Worm (Caenorhabditis elegans): ENCODE measurements around the gene bbs-4.

- TF ChIP-seq ztf-29 (GFP tag; IDR thresholded peaks at IDR 0.05), result no peak
- TF ChIP-seq T22C8.4 (GFP tag; IDR thresholded peaks at IDR 0.05), result no peak
- no peak for TF ChIP-seq med-1 (GFP tag; optimal IDR thresholded peaks at IDR 0.05; ENCODE audit: insufficient read depth)
- no peak for TF ChIP-seq flt-1 (GFP tag; IDR thresholded peaks at IDR 0.05)
Observed at ce11 chrIII:9561158-9561557, 50.8 kb downstream of the bbs-4 start, which contains the start of gene C48B4.8.
